Worm (Caenorhabditis elegans): ENCODE measurements around the gene try-10.
A peak's percentile ranks its signal among the peaks of the same experiment; 100 is the strongest.

The try-10 gene

DNA sequence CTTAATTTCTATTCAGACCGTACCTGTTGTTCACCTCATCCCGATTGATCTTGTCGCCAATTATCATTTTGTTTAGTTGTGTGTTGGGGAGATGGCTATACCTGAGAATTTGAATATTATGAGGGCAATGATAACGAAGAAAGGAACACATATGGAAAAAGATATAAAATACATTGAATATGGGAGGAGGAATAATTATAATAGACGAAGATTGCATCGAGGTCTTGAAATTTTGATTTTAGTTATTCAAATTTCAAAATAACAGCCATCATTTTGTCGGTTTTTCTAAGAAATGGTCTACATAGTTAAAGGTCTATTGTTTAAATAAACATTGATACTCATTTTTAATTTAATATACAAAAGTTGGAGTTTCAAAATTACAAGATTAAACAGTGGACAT lies 26.0 kb downstream of the try-10 start, which contains the start of gene shw-3 (continued):
- no peak for TF ChIP-seq set-16 (GFP tag; IDR thresholded peaks at IDR 0.05)
- TF ChIP-seq hlh-30 (tag; optimal IDR thresholded peaks at IDR 0.05; ENCODE audit: insufficient read depth), result no peak
- TF ChIP-seq lin-15B (tag; optimal IDR thresholded peaks at IDR 0.05), result no peak
- TF ChIP-seq skn-1 (tag; optimal IDR thresholded peaks at IDR 0.05), result no peak

DNA sequence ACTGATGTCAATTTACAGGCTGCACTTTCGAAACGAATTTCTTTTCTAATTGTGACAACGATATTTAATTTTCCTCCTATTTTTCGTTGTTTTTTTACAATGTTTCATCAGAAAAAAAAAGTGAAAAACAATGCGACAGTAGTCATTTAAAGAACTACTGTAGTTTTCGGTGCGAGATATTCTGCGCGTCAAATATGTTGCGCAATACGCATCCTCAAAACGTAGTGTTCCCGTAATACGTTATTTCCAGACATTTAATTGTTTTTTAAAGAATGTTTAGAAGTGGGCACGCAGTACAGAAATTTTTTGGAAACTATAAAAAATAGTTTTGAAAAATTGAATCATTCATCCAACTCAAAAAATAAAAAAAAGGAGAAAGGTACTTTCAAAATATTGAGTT lies 39.0 kb downstream of the try-10 start:
- TF ChIP-seq Y75B8A.6 (GFP tag; IDR thresholded peaks at IDR 0.05) (no peak), lin-39 (tag; optimal IDR thresholded peaks at IDR 0.05) (no peak), spr-3 (GFP tag; optimal IDR thresholded peaks at IDR 0.05) (no peak), pqm-1 (tag; optimal IDR thresholded peaks at IDR 0.05) (no peak), ztf-7 (tag; optimal IDR thresholded peaks at IDR 0.05) (no peak), daf-12 (tag; optimal IDR thresholded peaks at IDR 0.05) (no peak), unc-39 (tag; optimal IDR thresholded peaks at IDR 0.05) (no peak), unc-62 (GFP tag; optimal IDR thresholded peaks at IDR 0.05 in 1 of 2) (peak in 1 of 2 experiments; percentile 59), unc-62 (tag; optimal IDR thresholded peaks at IDR 0.05) (no peak)

DNA sequence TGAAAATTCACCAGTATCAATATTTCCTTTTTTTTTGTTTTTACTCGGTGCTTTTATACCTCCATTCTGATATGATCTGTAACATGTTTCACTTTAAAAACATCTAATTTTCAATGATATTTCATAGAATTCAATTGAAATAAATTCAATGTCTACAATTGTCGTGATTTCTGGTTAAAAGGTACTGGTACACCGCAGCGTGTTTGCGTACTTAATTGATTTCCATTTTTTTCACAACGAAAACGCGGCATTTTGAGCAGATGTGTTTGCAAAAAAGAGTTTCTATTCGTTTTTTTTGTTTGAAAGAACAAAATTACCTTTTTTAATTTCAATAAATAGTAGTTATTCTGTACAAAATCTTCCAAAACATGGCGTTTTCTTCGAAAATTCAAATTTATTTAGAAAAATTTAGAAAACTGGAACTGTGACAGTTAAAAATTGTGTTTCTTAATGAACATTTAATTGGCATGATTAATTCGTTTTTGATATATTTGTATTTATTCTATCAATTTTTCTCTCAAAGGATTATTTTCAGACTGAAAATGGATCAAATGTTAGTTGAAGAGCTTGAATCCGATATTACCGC lies 42.4 kb downstream of the try-10 start, which contains the start of gene pnn-1:
TSS of gene pnn-1 (plus strand) at position 536 of the 586 bp plus-strand sequence.
- peak; percentile 74 for TF ChIP-seq T20F7.1 (GFP tag; optimal IDR thresholded peaks at IDR 0.05)
- TF ChIP-seq lin-38 (GFP tag; IDR thresholded peaks at IDR 0.05), result peak; percentile 75
- TF ChIP-seq dpl-1 (GFP tag; optimal IDR thresholded peaks at IDR 0.05), result peak; percentile 50
- no peak for TF ChIP-seq ZK337.2 (GFP tag; IDR thresholded peaks at IDR 0.05)
- TF ChIP-seq mes-2 (tag; optimal IDR thresholded peaks at IDR 0.05; ENCODE audit: poor library complexity, severe bottlenecking), result peak; percentile 68
- peak; percentile 19 for TF ChIP-seq mep-1 (tag; optimal IDR thresholded peaks at IDR 0.05)
- no peak for TF ChIP-seq nhr-48 (tag; optimal IDR thresholded peaks at IDR 0.05)
- TF ChIP-seq dve-1 (tag; optimal IDR thresholded peaks at IDR 0.05; ENCODE audit: insufficient read depth), result peak; percentile 34
- TF ChIP-seq lsy-2 (tag; optimal IDR thresholded peaks at IDR 0.05), result peak in 1 of 2 experiments; percentile 90
- no peak for TF ChIP-seq hlh-11 (tag; optimal IDR thresholded peaks at IDR 0.05)
- peak; percentile 44 for TF ChIP-seq nhr-6 (tag; optimal IDR thresholded peaks at IDR 0.05)

DNA sequence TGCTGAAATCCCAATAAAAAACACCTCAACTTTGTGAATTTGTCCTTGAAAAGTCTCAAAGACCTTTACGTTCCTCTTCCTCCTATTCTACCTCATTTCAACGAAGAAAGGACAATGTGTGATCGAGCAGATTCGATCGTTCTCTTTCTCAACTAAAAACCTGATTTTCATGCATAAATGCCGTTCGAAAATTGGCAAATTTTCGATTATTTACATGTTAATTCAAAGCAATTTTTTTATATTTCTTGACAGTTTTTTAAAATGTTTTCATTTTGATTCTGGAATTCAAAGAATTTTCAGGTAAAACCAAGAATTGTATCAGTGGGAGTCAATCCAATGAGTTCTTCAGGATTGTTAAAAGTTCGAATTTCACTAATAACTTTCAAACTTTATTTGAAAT lies 44.5 kb downstream of the try-10 start, which contains the start of gene lin-46:
TSS of gene lin-46 (plus strand) at position 301 of the 400 bp plus-strand sequence.
- no peak for TF ChIP-seq lin-38 (GFP tag; IDR thresholded peaks at IDR 0.05)
- TF ChIP-seq php-3 (GFP tag; IDR thresholded peaks at IDR 0.05), result no peak
- no peak for TF ChIP-seq hlh-30 (tag; optimal IDR thresholded peaks at IDR 0.05; ENCODE audit: insufficient read depth)
- no peak for TF ChIP-seq ZK546.5 (tag; optimal IDR thresholded peaks at IDR 0.05)
- TF ChIP-seq mdt-29 (GFP tag; IDR thresholded peaks at IDR 0.05), result no peak
- TF ChIP-seq D1046.2 (GFP tag; IDR thresholded peaks at IDR 0.05), result no peak
- TF ChIP-seq lin-39 (tag; optimal IDR thresholded peaks at IDR 0.05), result no peak
- TF ChIP-seq cey-2 (tag; optimal IDR thresholded peaks at IDR 0.05; ENCODE audit: borderline replicate concordance, insufficient read depth), result no peak
- TF ChIP-seq egl-43 (GFP tag; IDR thresholded peaks at IDR 0.05), result no peak
- TF ChIP-seq snpc-1.2 (GFP tag; IDR thresholded peaks at IDR 0.05), result no peak
- no peak for TF ChIP-seq T26A8.4 (GFP tag; IDR thresholded peaks at IDR 0.05)
- TF ChIP-seq dve-1 (tag; optimal IDR thresholded peaks at IDR 0.05; ENCODE audit: insufficient read depth), result no peak
- TF ChIP-seq T20F7.1 (GFP tag; optimal IDR thresholded peaks at IDR 0.05), result no peak
- no peak for TF ChIP-seq daf-8 (GFP tag; IDR thresholded peaks at IDR 0.05)
- TF ChIP-seq ceh-82 (tag; optimal IDR thresholded peaks at IDR 0.05), result no peak
- no peak for TF ChIP-seq lin-15B (tag; optimal IDR thresholded peaks at IDR 0.05)
- no peak for TF ChIP-seq tag-97 (GFP tag; IDR thresholded peaks at IDR 0.05)
